Worm (Caenorhabditis elegans) whole organism, L4 larva: ENCODE results near the gene C27B7.5.

ENCODE experiments used
- ZK546.5 ChIP-seq, 2 experiments: sonication (generic microtip); optimal IDR thresholded peaks; 2 replicates each; lab custom pipeline; 2017; ENCODE audit warnings: missing biosample characterization in 2 of 2, missing genetic modification characterization in 2 of 2
- dve-1 ChIP-seq: sonication (generic microtip); optimal IDR thresholded peaks from 2 replicates; lab custom pipeline; 2017; ENCODE audit warnings: antibody characterized with exemption, mild to moderate bottlenecking, missing genetic modification characterization, missing compliant biosample characterization; ENCODE audit not compliant: insufficient read depth
- madf-9 ChIP-seq: fragments of 200-800 bp; sonication (Bioruptor generic); conservative IDR thresholded peaks from 2 replicates; pipeline ENCODE4 v1.3.6; 2022; ENCODE audit warnings: missing genetic modification reagents, missing genetic modification characterization, missing compliant biosample characterization

DNA sequence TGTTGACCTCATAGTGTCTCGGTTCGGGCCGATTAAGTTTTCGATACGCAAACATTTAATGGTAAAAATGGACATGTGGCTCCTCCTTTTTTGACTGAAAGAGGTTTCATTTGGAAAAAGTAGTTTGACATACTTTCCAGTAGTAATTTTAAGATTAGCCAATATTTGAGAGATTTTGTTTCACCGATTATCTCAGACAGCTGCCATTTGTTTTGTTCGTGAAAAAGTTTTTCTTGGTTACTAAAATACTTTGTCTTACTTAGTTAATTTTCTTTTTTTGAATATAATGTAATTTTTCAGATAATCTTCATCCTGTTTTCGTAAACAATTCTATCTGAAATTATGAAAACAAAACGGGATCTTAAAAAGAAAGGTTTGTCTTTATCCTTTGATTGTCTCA, 15.2 kb upstream of the C27B7.5 start, which contains the start of gene C09G9.5:
- TF ChIP-seq madf-9 (GFP tag; lab: Robert Waterston, UW) (no peak), ZK546.5 (tag; optimal IDR thresholded peaks at IDR 0.05; lab: Kevin White, UChicago) (no peak), dve-1 (tag; lab: Kevin White, UChicago) (no peak)
